Worm (Caenorhabditis elegans): ENCODE measurements around the gene arf-1.

DNA sequence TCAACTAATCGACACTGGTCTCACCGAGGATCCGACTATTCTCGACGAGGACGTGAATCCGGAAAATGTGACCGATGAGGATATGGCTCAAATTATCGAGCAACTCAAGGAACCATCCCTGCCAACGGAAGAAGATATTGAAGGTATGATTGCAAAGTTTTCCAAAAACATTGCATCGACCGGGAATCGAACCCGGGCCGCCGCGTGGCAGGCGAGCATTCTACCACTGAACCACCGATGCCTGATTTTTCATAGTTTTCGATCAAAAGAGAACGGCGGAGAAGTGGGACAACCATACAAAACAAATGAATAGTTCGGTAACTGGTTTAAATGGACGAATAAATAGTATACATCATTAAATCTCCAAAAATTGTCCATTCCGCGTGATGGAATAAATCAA lies 47.2 kb downstream of the arf-1 start:
- TF ChIP-seq ref-1 (GFP tag; conservative IDR thresholded peaks at IDR 0.05) (no peak), tab-1 (GFP tag; IDR thresholded peaks at IDR 0.05) (no peak), klf-2 (GFP tag; conservative IDR thresholded peaks at IDR 0.05) (no peak), T22C8.4 (GFP tag; IDR thresholded peaks at IDR 0.05) (no peak), cog-1 (tag; optimal IDR thresholded peaks at IDR 0.05) (no peak), flt-1 (GFP tag; IDR thresholded peaks at IDR 0.05) (no peak), ztf-29 (GFP tag; IDR thresholded peaks at IDR 0.05) (no peak), med-1 (GFP tag; optimal IDR thresholded peaks at IDR 0.05; ENCODE audit: insufficient read depth) (no peak)

Measured in whole organism, midembryonic.